Worm (Caenorhabditis elegans) whole organism, early embryonic: Measurements from ENCODE around the gene T26H10.2.

Experiments
- B0310.2 ChIP-seq: sonication (generic microtip); optimal IDR thresholded peaks from 2 replicates; lab custom pipeline; 2016; ENCODE audit warnings: mild to moderate bottlenecking, missing genetic modification characterization, missing compliant biosample characterization
- F13C5.2 ChIP-seq: sonication (generic microtip); optimal IDR thresholded peaks from 2 replicates; lab custom pipeline; 2017; ENCODE audit warnings: mild to moderate bottlenecking, missing genetic modification characterization, inconsistent platforms, missing compliant biosample characterization
- aly-1 ChIP-seq: sonication (generic microtip); optimal IDR thresholded peaks from 2 replicates; lab custom pipeline; 2016; ENCODE audit warnings: missing genetic modification characterization, missing compliant biosample characterization
- ama-1 ChIP-seq: fragments of 150-350 bp; optimal IDR thresholded peaks from 2 replicates; lab custom pipeline; 2014
- ceh-13 ChIP-seq: fragments of 200-800 bp; sonication (Bioruptor generic); optimal IDR thresholded peaks from 2 replicates; lab custom pipeline; 2018; ENCODE audit warnings: mild to moderate bottlenecking, missing genetic modification characterization, missing compliant biosample characterization
- ceh-36 ChIP-seq: sonication (generic microtip); optimal IDR thresholded peaks from 2 replicates; lab custom pipeline; 2016; ENCODE audit warnings: missing genetic modification characterization, inconsistent platforms, missing compliant biosample characterization
- ets-7 ChIP-seq: sonication (generic microtip); optimal IDR thresholded peaks from 2 replicates; lab custom pipeline; 2016; ENCODE audit warnings: missing genotype, missing genetic modification characterization, missing compliant biosample characterization
- flt-1 ChIP-seq: fragments of 200-800 bp; sonication (Bioruptor generic); IDR thresholded peaks from 2 replicates; pipeline ENCODE4 v1.3.6; 2022; ENCODE audit warnings: missing genetic modification characterization, missing compliant biosample characterization
- hmbx-1 ChIP-seq: sonication (generic microtip); optimal IDR thresholded peaks from 2 replicates; lab custom pipeline; 2016; ENCODE audit warnings: mild to moderate bottlenecking, missing genetic modification characterization, missing compliant biosample characterization
- hmg-4 ChIP-seq: fragments of 200-800 bp; sonication (Bioruptor generic); optimal IDR thresholded peaks from 2 replicates; lab custom pipeline; 2018; ENCODE audit warnings: mild to moderate bottlenecking, missing genetic modification characterization, missing compliant biosample characterization
- hnd-1 ChIP-seq: sonication (generic microtip); optimal IDR thresholded peaks from 2 replicates; lab custom pipeline; 2016; ENCODE audit warnings: missing genetic modification characterization, missing compliant biosample characterization
- pes-1 ChIP-seq: fragments of 200-800 bp; sonication (Bioruptor generic); IDR thresholded peaks from 2 replicates; pipeline ENCODE4 v1.3.6; 2022; ENCODE audit warnings: missing genetic modification reagents, missing genetic modification characterization, missing compliant biosample characterization
- scrt-1 ChIP-seq: fragments of 200-800 bp; sonication (Bioruptor generic); IDR thresholded peaks from 2 replicates; pipeline ENCODE4 v1.3.6; 2022; ENCODE audit warnings: missing genetic modification characterization, missing compliant biosample characterization
- sea-1 ChIP-seq: fragments of 200-800 bp; sonication (Bioruptor generic); conservative IDR thresholded peaks from 2 replicates; pipeline ENCODE4 v1.3.6; 2022; ENCODE audit warnings: missing genetic modification characterization, missing compliant biosample characterization
- tbx-11 ChIP-seq: fragments of 200-800 bp; sonication (Bioruptor generic); IDR thresholded peaks from 2 replicates; pipeline ENCODE4 v1.3.6; 2022; ENCODE audit warnings: missing genetic modification characterization, missing compliant biosample characterization
- tbx-37 ChIP-seq: fragments of 200-800 bp; sonication (Bioruptor generic); conservative IDR thresholded peaks from 2 replicates; pipeline ENCODE4 v1.3.6; 2022; ENCODE audit warnings: missing genetic modification reagents, missing genetic modification characterization, missing compliant biosample characterization

T26H10.2 gene

ce11 chrV:11386428-11386827 is 38.0 kb downstream of the T26H10.2 start, which contains the start of gene F55C10.4:
Gene F55C10.4, plus strand, starts transcription at chrV:11386728.
- TF ChIP-seq sea-1 (GFP tag; lab: Robert Waterston, UW) = no peak
- no peak for TF ChIP-seq ceh-36 (tag; lab: Kevin White, UChicago)
- no peak for TF ChIP-seq ama-1 (lab: Kevin White, UChicago)

ce11 chrV:11385060-11385459 is 39.4 kb downstream of the T26H10.2 start, which contains the start of gene col-154:
Gene col-154, plus strand, starts transcription at chrV:11385360.
- TF ChIP-seq tbx-11 (GFP tag; lab: Robert Waterston, UW) = no peak
- TF ChIP-seq pes-1 = no peak
- no peak for TF ChIP-seq hmg-4
- TF ChIP-seq F13C5.2 (tag; lab: Kevin White, UChicago) = no peak
- TF ChIP-seq sea-1 (GFP tag; lab: Robert Waterston, UW) = no peak
- no peak for TF ChIP-seq flt-1
- no peak for TF ChIP-seq scrt-1 (GFP tag; lab: Robert Waterston, UW)
- no peak for TF ChIP-seq ceh-36 (tag; lab: Kevin White, UChicago)
- TF ChIP-seq ceh-13 (GFP tag; lab: Kevin White, UChicago) = no peak
- no peak for TF ChIP-seq hmbx-1

- TF ChIP-seq flt-1 (no peak), ama-1 (lab: Kevin White, UChicago) (no peak), scrt-1 (GFP tag; lab: Robert Waterston, UW) (no peak), sea-1 (GFP tag; lab: Robert Waterston, UW) (no peak), tbx-37 (no peak), ets-7 (no peak), hmg-4 (no peak), aly-1 (tag; lab: Kevin White, UChicago) (no peak), tbx-11 (GFP tag; lab: Robert Waterston, UW) (no peak), F13C5.2 (tag; lab: Kevin White, UChicago) (no peak)
Measured at ce11 chrV:11383032-11383431, 41.4 kb downstream of the T26H10.2 start, which contains the start of gene F55C10.5. Gene F55C10.5, plus strand, starts transcription at chrV:11383105.

- TF ChIP-seq flt-1 (no peak), pes-1 (no peak), tbx-37 (no peak), hmbx-1 (no peak), aly-1 (tag; lab: Kevin White, UChicago) (no peak), hnd-1 (tag; lab: Kevin White, UChicago) (no peak), F13C5.2 (tag; lab: Kevin White, UChicago) (no peak), scrt-1 (GFP tag; lab: Robert Waterston, UW) (no peak)
Measured at ce11 chrV:11380571-11380970, 43.9 kb downstream of the T26H10.2 start.

- no peak for TF ChIP-seq B0310.2 (tag; lab: Kevin White, UChicago)
- TF ChIP-seq pes-1 = no peak
- no peak for TF ChIP-seq tbx-37
- no peak for TF ChIP-seq ama-1 (lab: Kevin White, UChicago)
- TF ChIP-seq hnd-1 (tag; lab: Kevin White, UChicago) = no peak
- no peak for TF ChIP-seq hmbx-1
- no peak for TF ChIP-seq sea-1 (GFP tag; lab: Robert Waterston, UW)
- no peak for TF ChIP-seq ceh-13 (GFP tag; lab: Kevin White, UChicago)
- TF ChIP-seq F13C5.2 (tag; lab: Kevin White, UChicago) = no peak
- TF ChIP-seq aly-1 (tag; lab: Kevin White, UChicago) = no peak
- TF ChIP-seq ets-7 = no peak
- no peak for TF ChIP-seq hmg-4
- no peak for TF ChIP-seq flt-1
- no peak for TF ChIP-seq scrt-1 (GFP tag; lab: Robert Waterston, UW)
Measured at ce11 chrV:11379341-11379740, 45.1 kb downstream of the T26H10.2 start.

ce11 chrV:11375150-11375792 is 49.2 kb downstream of the T26H10.2 start, which contains the start of gene cnb-1:
Gene cnb-1, plus strand, starts transcription at chrV:11375742.
- TF ChIP-seq F13C5.2 (tag; lab: Kevin White, UChicago) (peak; percentile 13), tbx-11 (GFP tag; lab: Robert Waterston, UW) (no peak)

ce11 chrV:11373918-11374317 is 50.5 kb downstream of the T26H10.2 start:
- TF ChIP-seq tbx-11 (GFP tag; lab: Robert Waterston, UW) (no peak), ets-7 (no peak)
